Fruit fly (Drosophila melanogaster): Measurements from ENCODE around the gene CG12795.

- TF ChIP-seq CG8478 (optimal IDR thresholded peaks at IDR 0.05), result no peak
- no peak for TF ChIP-seq CTCF (optimal IDR thresholded peaks at IDR 0.05)
Measured at dm6 chr2L:3457007-3457406, 4.7 kb downstream of the CG12795 start, which contains the start of the genes Cog3 and Sec5.
